Fruit fly (Drosophila melanogaster) whole organism, embryonic: ENCODE results near the gene Noa36.

Experiments
- Atf6 ChIP-seq: fragments of 200-800 bp; sonication (Bioruptor generic); IDR thresholded peaks from 2 replicates; pipeline ENCODE4 v1.3.6; 2022; ENCODE audit warnings: missing biosample characterization, missing genetic modification characterization
- C15 ChIP-seq: fragments of 200-800 bp; sonication (Bioruptor generic); IDR thresholded peaks from 3 replicates; pipeline ENCODE4 v1.3.6; 2022; ENCODE audit warnings: missing biosample characterization, missing genetic modification characterization
- CG10321 ChIP-seq: fragments of 200-800 bp; sonication (Bioruptor generic); IDR thresholded peaks from 2 replicates; pipeline ENCODE4 v1.3.6; 2022; ENCODE audit warnings: missing biosample characterization, missing genetic modification characterization
- CG11560 ChIP-seq: fragments of 200-800 bp; sonication (Bioruptor generic); IDR thresholded peaks from 3 replicates; pipeline ENCODE4 v1.3.6; 2022; ENCODE audit warnings: missing biosample characterization, missing genetic modification characterization
- CG1233 ChIP-seq: fragments of 200-800 bp; sonication (Bioruptor generic); optimal IDR thresholded peaks from 4 replicates; lab custom pipeline; 2018; ENCODE audit warnings: missing biosample characterization, mild to moderate bottlenecking, missing genetic modification characterization
- CG12391 ChIP-seq: fragments of 200-800 bp; sonication (Bioruptor generic); optimal IDR thresholded peaks from 3 replicates; lab custom pipeline; 2018; ENCODE audit warnings: missing biosample characterization, mild to moderate bottlenecking, missing genetic modification characterization, moderate library complexity
- CG16863 ChIP-seq: fragments of 200-800 bp; sonication (Bioruptor generic); optimal IDR thresholded peaks from 3 replicates; lab custom pipeline; 2016; ENCODE audit warnings: missing biosample characterization, missing genetic modification characterization
- CG17328 ChIP-seq: fragments of 200-800 bp; sonication (Bioruptor generic); IDR thresholded peaks from 2 replicates; pipeline ENCODE4 v1.3.6; 2022; ENCODE audit warnings: missing biosample characterization, missing genetic modification characterization
- CG1832 ChIP-seq: fragments of 200-800 bp; sonication (Bioruptor generic); optimal IDR thresholded peaks from 2 replicates; lab custom pipeline; 2017; ENCODE audit warnings: missing biosample characterization, mild to moderate bottlenecking, missing genetic modification characterization, inconsistent platforms
- CG3065 ChIP-seq: fragments of 200-800 bp; sonication (Bioruptor generic); optimal IDR thresholded peaks from 2 replicates; lab custom pipeline; 2016; ENCODE audit warnings: missing biosample characterization, missing genetic modification characterization
- CG3726 ChIP-seq: fragments of 200-800 bp; sonication (Bioruptor generic); IDR thresholded peaks from 3 replicates; pipeline ENCODE4, ENCODE4 v1.3.6; 2022; ENCODE audit warnings: missing biosample characterization, missing genetic modification characterization
- CG4424 ChIP-seq: fragments of 200-800 bp; sonication (Bioruptor generic); optimal IDR thresholded peaks from 3 replicates; lab custom pipeline; 2016; ENCODE audit warnings: missing biosample characterization, missing genetic modification characterization
- CG6254 ChIP-seq: fragments of 200-800 bp; sonication (Bioruptor generic); optimal IDR thresholded peaks from 3 replicates; lab custom pipeline; 2017; ENCODE audit warnings: mild to moderate bottlenecking, missing biosample characterization, missing genetic modification reagents, missing genetic modification characterization
- CG7745 ChIP-seq: fragments of 200-800 bp; sonication (Bioruptor generic); optimal IDR thresholded peaks from 2 replicates; lab custom pipeline; 2018; ENCODE audit warnings: missing biosample characterization, mild to moderate bottlenecking, missing genetic modification characterization, moderate library complexity
- CG8281 ChIP-seq: fragments of 200-800 bp; sonication (Bioruptor generic); optimal IDR thresholded peaks from 2 replicates; lab custom pipeline; 2018; ENCODE audit warnings: missing biosample characterization, mild to moderate bottlenecking, missing genetic modification characterization, moderate library complexity
- Camta ChIP-seq: fragments of 200-800 bp; sonication (Bioruptor generic); optimal IDR thresholded peaks from 2 replicates; lab custom pipeline; 2016; ENCODE audit warnings: missing biosample characterization, missing genetic modification characterization
- Dip3 ChIP-seq: fragments of 200-800 bp; sonication (Bioruptor generic); optimal IDR thresholded peaks from 3 replicates; lab custom pipeline; 2016; ENCODE audit warnings: missing biosample characterization, missing genetic modification characterization
- Doc2 ChIP-seq: fragments of 200-800 bp; sonication (Bioruptor generic); IDR thresholded peaks from 2 replicates; pipeline ENCODE4 v1.3.6; 2022; ENCODE audit warnings: missing biosample characterization, missing genetic modification characterization
- Ets65A ChIP-seq: fragments of 200-800 bp; sonication (Bioruptor generic); peaks from one replicate; lab custom pipeline; 2016; ENCODE audit warnings: missing biosample characterization, missing genetic modification characterization
- HHEX ChIP-seq: fragments of 200-800 bp; sonication (Bioruptor generic); optimal IDR thresholded peaks from 3 replicates; lab custom pipeline; 2017; ENCODE audit warnings: missing biosample characterization, mild to moderate bottlenecking, missing genetic modification characterization, missing genetic modification reagents
- Hey ChIP-seq: fragments of 200-800 bp; sonication (Bioruptor generic); optimal IDR thresholded peaks from 3 replicates; lab custom pipeline; 2018; ENCODE audit warnings: missing biosample characterization, mild to moderate bottlenecking, missing genetic modification characterization
- HmgD ChIP-seq: fragments of 200-800 bp; sonication (Bioruptor generic); optimal IDR thresholded peaks from 3 replicates; lab custom pipeline; 2016; ENCODE audit warnings: missing biosample characterization, missing genetic modification characterization
- MESR4 ChIP-seq: fragments of 200-800 bp; sonication (Bioruptor generic); optimal IDR thresholded peaks from 2 replicates; lab custom pipeline; 2018; ENCODE audit warnings: missing biosample characterization, mild to moderate bottlenecking, missing genetic modification characterization, moderate library complexity
- Nf-YA ChIP-seq: fragments of 200-800 bp; sonication (Bioruptor generic); IDR thresholded peaks from 2 replicates; pipeline ENCODE4 v1.3.6; 2022; ENCODE audit warnings: missing biosample characterization, missing genetic modification characterization
- NfI ChIP-seq: fragments of 200-800 bp; sonication (Bioruptor generic); optimal IDR thresholded peaks from 3 replicates; lab custom pipeline; 2018; ENCODE audit warnings: missing biosample characterization, mild to moderate bottlenecking, missing genetic modification characterization, moderate library complexity
- Oaz ChIP-seq: fragments of 200-800 bp; sonication (Bioruptor generic); IDR thresholded peaks from 2 replicates; pipeline ENCODE4 v1.3.6; 2022; ENCODE audit warnings: missing biosample characterization, missing genetic modification characterization
- Ptx1 ChIP-seq: fragments of 200-800 bp; sonication (Bioruptor generic); IDR thresholded peaks from 2 replicates; pipeline ENCODE4 v1.3.6; 2022; ENCODE audit warnings: missing biosample characterization, missing genetic modification characterization
- Ravus ChIP-seq: fragments of 200-800 bp; sonication (Bioruptor generic); IDR thresholded peaks from 2 replicates; pipeline ENCODE4 v1.3.6; 2022; ENCODE audit warnings: missing biosample characterization, missing genetic modification characterization
- ab ChIP-seq: fragments of 200-800 bp; sonication (Bioruptor generic); optimal IDR thresholded peaks from 2 replicates; lab custom pipeline; 2016; ENCODE audit warnings: missing biosample characterization, missing genetic modification characterization
- az2 ChIP-seq: fragments of 200-800 bp; sonication (Bioruptor generic); optimal IDR thresholded peaks from 3 replicates; lab custom pipeline; 2016; ENCODE audit warnings: missing biosample characterization, missing genetic modification characterization
- cas ChIP-seq: fragments of 200-800 bp; sonication (Bioruptor generic); IDR thresholded peaks from 2 replicates; pipeline ENCODE4 v1.3.6; 2022; ENCODE audit warnings: missing biosample characterization, missing genetic modification characterization
- cg ChIP-seq: fragments of 200-800 bp; sonication (Bioruptor generic); optimal IDR thresholded peaks from 3 replicates; lab custom pipeline; 2019; ENCODE audit warnings: missing biosample characterization, mild to moderate bottlenecking, missing genetic modification characterization, moderate library complexity
- ci ChIP-seq: fragments of 200-800 bp; sonication (Bioruptor generic); IDR thresholded peaks from 3 replicates; pipeline ENCODE4 v1.3.6; 2022; ENCODE audit warnings: missing biosample characterization, missing genetic modification characterization
- en ChIP-seq: fragments of 200-800 bp; sonication (Bioruptor generic); optimal IDR thresholded peaks from 2 replicates; lab custom pipeline; 2016; ENCODE audit warnings: missing biosample characterization, missing genetic modification characterization
- exex ChIP-seq: fragments of 200-800 bp; sonication (Bioruptor generic); optimal IDR thresholded peaks from 4 replicates; lab custom pipeline; 2018; ENCODE audit warnings: missing biosample characterization, mild to moderate bottlenecking, missing genetic modification characterization, moderate library complexity
- gcm2 ChIP-seq: fragments of 200-800 bp; sonication (Bioruptor generic); optimal IDR thresholded peaks from 2 replicates; lab custom pipeline; 2016; ENCODE audit warnings: missing biosample characterization, missing genetic modification characterization
- gfzf ChIP-seq: fragments of 200-800 bp; sonication (Bioruptor generic); optimal IDR thresholded peaks from 2 replicates; lab custom pipeline; 2016; ENCODE audit warnings: missing biosample characterization, mild to moderate bottlenecking, missing genetic modification characterization, moderate library complexity
- gsb-n ChIP-seq: fragments of 200-800 bp; sonication (Bioruptor generic); optimal IDR thresholded peaks from 3 replicates; lab custom pipeline; 2018; ENCODE audit warnings: missing biosample characterization, mild to moderate bottlenecking, missing genetic modification characterization
- h ChIP-seq: fragments of >200 bp; optimal IDR thresholded peaks from 2 replicates; lab custom pipeline; 2017
- her ChIP-seq: fragments of 200-800 bp; sonication (Bioruptor generic); optimal IDR thresholded peaks from 2 replicates; lab custom pipeline; 2016; ENCODE audit warnings: missing biosample characterization, missing genetic modification characterization
- luna ChIP-seq: fragments of 200-800 bp; sonication (Bioruptor generic); optimal IDR thresholded peaks from 2 replicates; lab custom pipeline; 2016; ENCODE audit warnings: missing biosample characterization, missing genetic modification characterization
- mam ChIP-seq: fragments of 200-800 bp; sonication (Bioruptor generic); optimal IDR thresholded peaks from 3 replicates; lab custom pipeline; 2016; ENCODE audit warnings: missing biosample characterization, missing genetic modification characterization
- nerfin-1 ChIP-seq: fragments of 200-800 bp; sonication (Bioruptor generic); optimal IDR thresholded peaks from 3 replicates; lab custom pipeline; 2019; ENCODE audit warnings: missing biosample characterization, mild to moderate bottlenecking, missing genetic modification characterization, moderate library complexity
- prd ChIP-seq, 3 experiments: fragments of >200 bp in 2 of 3; fragments of 200-800 bp in 1 of 3; sonication (Bioruptor generic) in 1 of 3; optimal IDR thresholded peaks in 2 of 3; IDR thresholded peaks in 1 of 3; 2 replicates in 2 of 3; 3 replicates in 1 of 3; pipeline versions ENCODE4 v1.3.6 to Lab custom; 2017 to 2022; ENCODE audit warnings: missing biosample characterization in 1 of 3, missing genetic modification characterization in 1 of 3
- rib ChIP-seq: fragments of 200-800 bp; sonication (Bioruptor generic); IDR thresholded peaks from 2 replicates; pipeline ENCODE4 v1.3.6; 2022; ENCODE audit warnings: missing biosample characterization, missing genetic modification characterization
- sqz ChIP-seq: fragments of 200-800 bp; sonication (Bioruptor generic); optimal IDR thresholded peaks from 3 replicates; lab custom pipeline; 2018; ENCODE audit warnings: missing biosample characterization, mild to moderate bottlenecking, missing genetic modification characterization
- tin ChIP-seq: fragments of 200-800 bp; sonication (Bioruptor generic); optimal IDR thresholded peaks from 3 replicates; lab custom pipeline; 2016; ENCODE audit warnings: missing biosample characterization, missing genetic modification characterization
- unpg ChIP-seq: fragments of 200-800 bp; sonication (Bioruptor generic); optimal IDR thresholded peaks from 3 replicates; lab custom pipeline; 2018; ENCODE audit warnings: missing biosample characterization, mild to moderate bottlenecking, missing genetic modification characterization, moderate library complexity
- wor ChIP-seq: fragments of 200-800 bp; sonication (Bioruptor generic); IDR thresholded peaks from 2 replicates; pipeline ENCODE4 v1.3.6; 2022; ENCODE audit warnings: missing biosample characterization, missing genetic modification characterization
- zfh2 ChIP-seq: fragments of 200-800 bp; sonication (Bioruptor generic); optimal IDR thresholded peaks from 2 replicates; lab custom pipeline; 2016; ENCODE audit warnings: missing biosample characterization, missing genetic modification characterization

The Noa36 gene

dm6 chr3R:28585076-28585821 lies 13.8 kb downstream of the Noa36 start, which contains the start of gene fkh (continued):
- TF ChIP-seq CG8281 (peak; percentile 76), Dip3 (GFP tag; lab: Kevin White, UChicago) (peak; percentile 89), gsb-n (tag; lab: Kevin White, UChicago) (peak; percentile 83), Doc2 (GFP tag; lab: Robert Waterston, UW) (no peak), gcm2 (GFP tag; lab: Kevin White, UChicago) (peak; percentile 12), CG3726 (GFP tag; lab: Robert Waterston, UW) (peak; percentile 73; the same call in 1 of the 3 replicates), az2 (GFP tag; lab: Kevin White, UChicago) (no peak), CG7745 (peak; percentile 69), unpg (GFP tag; lab: Kevin White, UChicago) (peak; percentile 72), tin (GFP tag; lab: Kevin White, UChicago) (peak; percentile 59), prd (optimal IDR thresholded peaks at IDR 0.05; lab: Kevin White, UChicago) (no peak), prd (GFP tag; IDR thresholded peaks at IDR 0.05; lab: Robert Waterston, UW) (peak; percentile 59; the same call in 2 of the 3 replicates), zfh2 (GFP tag; lab: Kevin White, UChicago) (peak; percentile 77), CG4424 (GFP tag; lab: Kevin White, UChicago) (peak; percentile 73), Oaz (GFP tag; lab: Robert Waterston, UW) (no peak), CG1832 (GFP tag; lab: Kevin White, UChicago) (peak; percentile 93), C15 (peak; percentile 60; the same call in 1 of the 3 replicates), CG10321 (GFP tag; lab: Robert Waterston, UW) (peak; percentile 87), rib (peak; percentile 92), MESR4 (peak; percentile 30), Atf6 (peak; percentile 89), Ets65A (GFP tag; lab: Kevin White, UChicago) (peak; percentile 89), luna (GFP tag; lab: Kevin White, UChicago) (peak; percentile 41), Nf-YA (GFP tag; lab: Robert Waterston, UW) (peak; percentile 99), gfzf (peak; percentile 10), ab (GFP tag; lab: Kevin White, UChicago) (no peak), HHEX (GFP tag; lab: Kevin White, UChicago) (peak; percentile 99), cas (GFP tag; lab: Robert Waterston, UW) (0 out of 2 replicates have a peak, but pooled peaks have one; percentile 15), HmgD (GFP tag; lab: Kevin White, UChicago) (peak; percentile 60), Ravus (GFP tag; lab: Robert Waterston, UW) (no peak), CG1233 (GFP tag; lab: Kevin White, UChicago) (peak; percentile 95), sqz (GFP tag; lab: Kevin White, UChicago) (peak; percentile 83), nerfin-1 (tag; lab: Kevin White, UChicago) (peak; percentile 89), CG3065 (GFP tag; lab: Kevin White, UChicago) (peak; percentile 90), Ptx1 (GFP tag; lab: Robert Waterston, UW) (peak; percentile 32; the same call in 1 of the 2 replicates), CG16863 (GFP tag; lab: Kevin White, UChicago) (peak; percentile 93), mam (peak; percentile 83), h (no peak), CG6254 (GFP tag; lab: Kevin White, UChicago) (peak; percentile 94), Camta (GFP tag; lab: Kevin White, UChicago) (peak; percentile 90), cg (GFP tag; lab: Kevin White, UChicago) (peak; percentile 98), CG11560 (tag; lab: Robert Waterston, UW) (no peak), Hey (tag; lab: Kevin White, UChicago) (peak; percentile 96), her (peak; percentile 92), exex (tag; lab: Kevin White, UChicago) (peak; percentile 56), CG12391 (tag; lab: Kevin White, UChicago) (peak; percentile 36), CG17328 (GFP tag; lab: Robert Waterston, UW) (peak; percentile 48; the same call in 1 of the 2 replicates), en (GFP tag; lab: Kevin White, UChicago) (peak; percentile 73), ci (GFP tag; lab: Robert Waterston, UW) (peak; percentile 92), wor (GFP tag; lab: Robert Waterston, UW) (no peak), NfI (GFP tag; lab: Kevin White, UChicago) (peak; percentile 76)
